Worm (Caenorhabditis elegans) whole organism, L4 larva: ENCODE measurements around the gene F37C4.6.
"Not testable (repeated sequence)": the region's sequence is repeated elsewhere in the genome, so short reads cannot be mapped to it uniquely, and the experiment has no call there.

Experiments
- F37D6.2 ChIP-seq: sonication (generic microtip); optimal IDR thresholded peaks from 2 replicates; lab custom pipeline; 2016; ENCODE audit warnings: mild to moderate bottlenecking, missing genetic modification characterization, missing compliant biosample characterization
- F44E2.7 ChIP-seq: fragments of 200-800 bp; sonication (Bioruptor generic); IDR thresholded peaks from 2 replicates; pipeline ENCODE4 v2.1.2; 2022; ENCODE audit warnings: missing genetic modification characterization, missing compliant biosample characterization
- R02D3.7 ChIP-seq: fragments of 150-350 bp; sonication (generic microtip); optimal IDR thresholded peaks from 3 replicates; lab custom pipeline; 2014; ENCODE audit warnings: missing biosample characterization, missing genetic modification characterization
- Y105C5A.15 ChIP-seq: fragments of 200-800 bp; sonication (Bioruptor generic); IDR thresholded peaks from 2 replicates; pipeline ENCODE4 v1.3.6; 2022; ENCODE audit warnings: missing genetic modification characterization, missing compliant biosample characterization
- Y48G9A.11 ChIP-seq: fragments of 200-800 bp; sonication (Bioruptor generic); IDR thresholded peaks from 2 replicates; pipeline ENCODE4 v1.3.6; 2022; ENCODE audit warnings: missing genetic modification reagents, missing genetic modification characterization, missing compliant biosample characterization
- Y5F2A.4 ChIP-seq: fragments of 200-800 bp; sonication (Bioruptor generic); optimal IDR thresholded peaks from 2 replicates; lab custom pipeline; 2018; ENCODE audit warnings: mild to moderate bottlenecking, missing genetic modification characterization, missing compliant biosample characterization
- Y75B8A.6 ChIP-seq: fragments of 200-800 bp; sonication (Bioruptor generic); IDR thresholded peaks from 2 replicates; pipeline ENCODE4 v1.3.6; 2022; ENCODE audit warnings: missing genetic modification reagents, missing genetic modification characterization, missing compliant biosample characterization
- ceh-32 ChIP-seq: sonication (generic microtip); optimal IDR thresholded peaks from 2 replicates; lab custom pipeline; 2016; ENCODE audit warnings: mild to moderate bottlenecking, missing genetic modification characterization, missing compliant biosample characterization; ENCODE audit not compliant: poor library complexity
- cey-2 ChIP-seq: sonication (generic microtip); optimal IDR thresholded peaks from 3 replicates; lab custom pipeline; 2017; ENCODE audit warnings: missing genetic modification characterization, mild to moderate bottlenecking, missing compliant biosample characterization, antibody characterized with exemption, borderline replicate concordance; ENCODE audit not compliant: insufficient read depth
- daf-8 ChIP-seq: fragments of 200-800 bp; sonication (Bioruptor generic); IDR thresholded peaks from 2 replicates; pipeline ENCODE4 v1.3.6; 2022; ENCODE audit warnings: missing genetic modification characterization, missing compliant biosample characterization
- duxl-1 ChIP-seq: sonication (generic microtip); optimal IDR thresholded peaks from 2 replicates; lab custom pipeline; 2016; ENCODE audit warnings: mild to moderate bottlenecking, missing genetic modification characterization, moderate library complexity, missing compliant biosample characterization; ENCODE audit not compliant: poor library complexity
- dve-1 ChIP-seq: sonication (generic microtip); optimal IDR thresholded peaks from 2 replicates; lab custom pipeline; 2017; ENCODE audit warnings: antibody characterized with exemption, mild to moderate bottlenecking, missing genetic modification characterization, missing compliant biosample characterization; ENCODE audit not compliant: insufficient read depth
- fos-1 ChIP-seq: fragments of 150-350 bp; optimal IDR thresholded peaks from 2 replicates; lab custom pipeline; 2014; ENCODE audit warnings: missing biosample characterization, missing genetic modification characterization
- hlh-11 ChIP-seq: fragments of 200-800 bp; sonication (Bioruptor generic); optimal IDR thresholded peaks from 2 replicates; lab custom pipeline; 2018; ENCODE audit warnings: mild to moderate bottlenecking, missing genetic modification characterization, missing compliant biosample characterization
- hmg-1.1 ChIP-seq: fragments of 200-800 bp; sonication (Bioruptor generic); IDR thresholded peaks from 2 replicates; pipeline ENCODE4 v1.3.6; 2022; ENCODE audit warnings: missing genetic modification reagents, missing genetic modification characterization, missing compliant biosample characterization
- jun-1 ChIP-seq: fragments of 150-350 bp; optimal IDR thresholded peaks from 2 replicates; lab custom pipeline; 2014; ENCODE audit warnings: missing biosample characterization, missing genetic modification reagents, missing genetic modification characterization
- lin-1 ChIP-seq: fragments of 200-800 bp; sonication (Bioruptor generic); IDR thresholded peaks from 2 replicates; pipeline ENCODE4 v1.3.6; 2022; ENCODE audit warnings: missing genetic modification reagents, missing genetic modification characterization, missing compliant biosample characterization
- lin-13 ChIP-seq: fragments of 150-350 bp; optimal IDR thresholded peaks from 2 replicates; lab custom pipeline; 2014; ENCODE audit warnings: missing biosample characterization, missing genetic modification reagents, missing genetic modification characterization
- lin-38 ChIP-seq: fragments of 200-800 bp; sonication (Bioruptor generic); IDR thresholded peaks from 2 replicates; pipeline ENCODE4 v1.3.6; 2022; ENCODE audit warnings: missing genetic modification reagents, missing genetic modification characterization, missing compliant biosample characterization
- lin-39 ChIP-seq: fragments of 150-350 bp; optimal IDR thresholded peaks from 2 replicates; lab custom pipeline; 2014; ENCODE audit warnings: missing biosample characterization, missing genetic modification reagents, missing genetic modification characterization
- madf-5 ChIP-seq, 2 experiments: fragments of 200-800 bp; sonication (Bioruptor generic); IDR thresholded peaks; 2 replicates each; pipeline ENCODE4 v1.3.6; 2022; ENCODE audit warnings: missing compliant biosample characterization in 2 of 2, missing genetic modification characterization in 2 of 2
- mdl-1 ChIP-seq, 2 experiments: fragments of 150-350 bp in 1 of 2; sonication (generic microtip) in 1 of 2; optimal IDR thresholded peaks; 2 replicates each; lab custom pipeline; 2014 to 2017; ENCODE audit warnings: missing biosample characterization in 2 of 2, missing genetic modification characterization in 2 of 2
- mdt-29 ChIP-seq: fragments of 200-800 bp; sonication (Bioruptor generic); IDR thresholded peaks from 2 replicates; pipeline ENCODE4 v1.3.6; 2022; ENCODE audit warnings: missing genetic modification reagents, missing genetic modification characterization, missing compliant biosample characterization
- mep-1 ChIP-seq: fragments of 150-350 bp; sonication (generic microtip); optimal IDR thresholded peaks from 3 replicates; lab custom pipeline; 2014; ENCODE audit warnings: missing biosample characterization, missing genetic modification characterization
- mxl-2 ChIP-seq: fragments of 200-800 bp; sonication (Bioruptor generic); conservative IDR thresholded peaks from 2 replicates; pipeline ENCODE4 v1.3.6; 2022; ENCODE audit warnings: missing genetic modification reagents, missing genetic modification characterization, missing compliant biosample characterization
- nhr-11 ChIP-seq: fragments of 150-350 bp; optimal IDR thresholded peaks from 2 replicates; lab custom pipeline; 2014; ENCODE audit warnings: missing biosample characterization, missing genetic modification characterization
- nhr-25 ChIP-seq: sonication (generic microtip); optimal IDR thresholded peaks from 2 replicates; lab custom pipeline; 2017; ENCODE audit warnings: missing genetic modification characterization, mild to moderate bottlenecking, missing compliant biosample characterization, antibody characterized with exemption, moderate library complexity, borderline replicate concordance; ENCODE audit not compliant: insufficient read depth
- nhr-41 ChIP-seq: fragments of 200-800 bp; sonication (Bioruptor generic); IDR thresholded peaks from 2 replicates; pipeline ENCODE4 v1.3.6; 2022; ENCODE audit warnings: missing genetic modification reagents, missing genetic modification characterization, missing compliant biosample characterization
- nhr-6 ChIP-seq: fragments of 150-350 bp; optimal IDR thresholded peaks from 2 replicates; lab custom pipeline; 2014; ENCODE audit warnings: missing biosample characterization, missing genetic modification characterization
- pqm-1 ChIP-seq: sonication (generic microtip); optimal IDR thresholded peaks from 2 replicates; lab custom pipeline; 2017; ENCODE audit warnings: missing biosample characterization, missing genetic modification characterization
- saeg-2 ChIP-seq: fragments of 200-800 bp; sonication (Bioruptor generic); IDR thresholded peaks from 2 replicates; pipeline ENCODE4 v1.3.6; 2022; ENCODE audit warnings: missing genetic modification reagents, missing genetic modification characterization, missing compliant biosample characterization
- unc-39 ChIP-seq: sonication (generic microtip); optimal IDR thresholded peaks from 2 replicates; lab custom pipeline; 2017; ENCODE audit warnings: missing biosample characterization, missing genetic modification characterization
- unc-62 ChIP-seq, 3 experiments: fragments of 150-350 bp in 1 of 3; sonication (generic microtip); optimal IDR thresholded peaks in 2 of 3; peaks in 1 of 3; 1 replicate in 1 of 3; 2 replicates in 2 of 3; lab custom pipeline; 2014 to 2017; ENCODE audit warnings: missing biosample characterization in 3 of 3, missing genetic modification characterization in 3 of 3, missing genetic modification reagents in 3 of 3, missing genotype in 1 of 3
- ztf-7 ChIP-seq: fragments of 150-350 bp; optimal IDR thresholded peaks from 2 replicates; lab custom pipeline; 2014; ENCODE audit warnings: missing biosample characterization, missing genetic modification characterization

Gene F37C4.6

DNA sequence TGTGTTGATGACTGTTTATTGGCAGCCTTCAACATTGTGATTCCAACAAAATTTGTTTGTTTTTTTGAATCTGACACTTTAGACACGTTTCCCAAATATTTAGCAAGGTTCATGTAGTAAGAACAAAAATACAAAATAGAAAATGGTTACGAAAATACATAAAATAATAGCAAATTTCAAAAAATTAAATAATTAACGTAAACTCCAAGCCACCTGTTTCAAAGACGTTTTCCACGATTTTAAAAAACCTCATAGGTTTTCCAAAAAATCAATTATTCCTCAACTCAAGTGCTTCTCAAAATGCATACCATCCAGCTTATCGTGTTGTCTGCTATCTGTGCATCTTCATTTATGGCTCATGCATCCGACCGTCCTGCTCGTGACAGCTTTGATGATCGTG, 39.3 kb upstream of the F37C4.6 start, which contains the start of gene F56D6.14:
TSS of gene F56D6.14 (plus strand) at position 301 of the 400 bp plus-strand sequence.
- TF ChIP-seq saeg-2 (GFP tag; lab: Robert Waterston, UW), result no peak
- no peak for TF ChIP-seq lin-1 (GFP tag; lab: Robert Waterston, UW)
- peak in 1 of 2 experiments; percentile 73 for TF ChIP-seq unc-62 (GFP tag; optimal IDR thresholded peaks at IDR 0.05 in 1 of 2; lab: Kevin White, UChicago)
- TF ChIP-seq unc-62 (tag; optimal IDR thresholded peaks at IDR 0.05; lab: Kevin White, UChicago), result no peak
- no peak for TF ChIP-seq Y105C5A.15 (GFP tag; lab: Robert Waterston, UW)
- TF ChIP-seq duxl-1 (tag; lab: Kevin White, UChicago), result no peak
- TF ChIP-seq nhr-41 (GFP tag; lab: Robert Waterston, UW), result no peak

DNA sequence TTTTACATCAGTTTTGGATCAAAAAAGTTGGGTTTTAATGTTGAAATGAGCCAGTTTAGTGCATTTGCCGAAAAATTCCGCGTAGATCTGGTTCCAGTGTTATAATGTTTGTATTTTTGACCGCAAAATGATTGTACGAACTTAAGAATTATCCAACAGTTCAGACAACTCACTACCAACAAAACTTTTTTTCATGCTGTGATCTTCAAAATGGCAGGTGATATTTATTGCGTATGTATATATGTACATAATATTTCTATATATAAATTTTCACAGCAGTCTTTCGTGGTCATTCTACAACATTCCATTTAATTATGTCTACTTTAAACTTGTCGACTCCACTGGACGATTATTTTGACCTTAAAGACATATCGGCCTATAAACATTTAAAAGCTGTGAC, 37.2 kb upstream of the F37C4.6 start, which contains the start of gene srz-20:
TSS of gene srz-20 (plus strand) at position 301 of the 400 bp plus-strand sequence.
- TF ChIP-seq ztf-7 (tag; lab: Kevin White, UChicago) (no peak), unc-39 (no peak), ceh-32 (tag; lab: Kevin White, UChicago) (no peak), R02D3.7 (tag; lab: Kevin White, UChicago) (no peak), F44E2.7 (GFP tag; lab: Robert Waterston, UW) (no peak), jun-1 (tag; lab: Kevin White, UChicago) (no peak), mdl-1 (tag; optimal IDR thresholded peaks at IDR 0.05; lab: Kevin White, UChicago) (no peak), lin-1 (GFP tag; lab: Robert Waterston, UW) (no peak)

DNA sequence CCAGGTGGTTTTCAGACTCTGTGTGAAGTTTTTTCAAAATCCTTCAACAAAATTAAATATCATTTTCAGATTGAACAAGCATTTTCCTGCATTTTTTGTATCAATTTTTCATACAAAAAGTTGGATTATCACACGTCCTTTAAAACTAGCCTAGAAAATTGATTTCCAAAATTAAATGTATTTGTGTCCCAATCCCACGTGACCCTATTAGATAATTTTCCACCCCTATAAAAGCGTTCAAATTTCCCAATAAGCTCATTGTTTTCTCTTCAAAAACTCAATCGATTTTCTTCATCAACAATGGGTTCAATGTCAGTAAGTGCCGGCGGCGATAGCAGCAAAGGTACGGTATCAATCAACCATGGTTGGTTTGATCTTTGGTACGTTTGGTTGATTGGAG, 36.3 kb upstream of the F37C4.6 start, which contains the start of gene F56D6.19:
TSS of gene F56D6.19 (plus strand) at position 301 of the 400 bp plus-strand sequence.
- no peak for TF ChIP-seq dve-1 (tag; lab: Kevin White, UChicago)
- TF ChIP-seq, all 104 proteins: peak for 0

DNA sequence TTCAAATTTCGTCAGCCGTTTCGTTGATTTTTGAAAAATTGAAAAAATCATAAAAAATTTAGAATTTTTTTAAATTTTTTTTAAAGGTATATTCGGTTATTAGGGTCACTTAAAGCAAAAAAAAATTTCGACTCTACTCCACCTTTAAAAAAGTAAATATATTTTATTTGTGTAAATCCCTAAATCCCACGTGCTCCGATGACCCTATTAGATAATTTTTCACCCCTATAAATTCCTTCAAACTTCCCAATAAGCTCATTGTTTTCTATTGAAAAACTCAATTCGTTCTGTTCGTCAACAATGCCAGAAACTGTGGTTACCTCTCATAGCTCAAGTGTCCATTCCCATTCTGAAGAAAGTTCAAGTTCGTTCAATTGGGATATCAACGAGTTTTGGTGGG, 34.5 kb upstream of the F37C4.6 start, which contains the start of gene F56D6.20:
TSS of gene F56D6.20 (plus strand) at position 301 of the 400 bp plus-strand sequence.
- TF ChIP-seq Y48G9A.11 (GFP tag; lab: Robert Waterston, UW) (no peak), mxl-2 (GFP tag; lab: Robert Waterston, UW) (no peak), nhr-11 (tag; lab: Kevin White, UChicago) (no peak), lin-13 (GFP tag; lab: Kevin White, UChicago) (no peak), lin-38 (no peak), hlh-11 (no peak), nhr-25 (tag; lab: Kevin White, UChicago) (no peak), F37D6.2 (tag; lab: Kevin White, UChicago) (no peak), nhr-6 (tag; lab: Kevin White, UChicago) (no peak), daf-8 (no peak), hmg-1.1 (no peak), fos-1 (tag; lab: Kevin White, UChicago) (no peak), mdt-29 (GFP tag; lab: Robert Waterston, UW) (no peak), madf-5 (GFP tag; IDR thresholded peaks at IDR 0.05; lab: Robert Waterston, UW) (no peak)

DNA sequence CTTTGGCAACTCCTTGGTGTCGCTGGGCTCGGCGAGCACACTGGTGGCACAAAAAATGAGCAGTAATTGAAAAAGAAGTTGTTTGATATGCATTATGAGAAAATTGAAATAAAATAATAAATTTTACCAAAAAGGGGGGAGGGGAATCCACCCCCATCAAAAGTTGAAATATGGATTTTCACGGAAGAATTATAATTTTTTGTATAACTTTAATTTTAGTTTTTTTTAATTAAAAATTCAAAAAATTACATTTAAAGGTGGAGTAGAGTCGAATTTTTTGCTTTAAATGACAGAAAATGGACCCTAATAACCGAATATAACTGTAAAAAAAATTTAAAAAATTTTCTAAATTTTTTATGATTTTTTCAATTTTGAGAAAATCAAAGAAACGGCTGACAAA, 33.7 kb upstream of the F37C4.6 start, which contains the start of gene F56D6.18:
TSS of gene F56D6.18 (minus strand) at position 101 of the 400 bp plus-strand sequence.
- TF ChIP-seq lin-39 (tag; lab: Kevin White, UChicago); pqm-1 (tag; lab: Kevin White, UChicago); saeg-2 (GFP tag; lab: Robert Waterston, UW): not testable (repeated sequence)

DNA sequence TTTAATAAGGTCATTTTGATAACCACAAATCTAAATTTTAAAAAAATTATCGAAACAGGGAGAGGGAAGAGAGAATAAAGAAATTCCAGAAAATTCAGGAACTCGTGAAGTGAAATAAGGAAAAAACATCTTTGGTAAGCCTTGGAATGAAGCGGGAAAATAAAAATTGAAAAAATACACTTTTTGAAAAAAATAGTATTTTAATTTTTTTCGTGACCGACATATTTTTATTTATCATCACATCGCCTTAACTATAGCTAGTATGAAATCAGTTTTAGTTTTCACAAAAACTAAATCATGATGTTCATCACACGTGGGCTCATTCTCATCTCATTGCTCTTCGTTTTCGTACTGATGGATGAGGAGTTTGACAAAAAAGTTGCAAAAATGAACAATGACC, 31.0 kb upstream of the F37C4.6 start, which contains the start of gene F56D6.13:
TSS of gene F56D6.13 (plus strand) at position 301 of the 400 bp plus-strand sequence.
- TF ChIP-seq mep-1 (tag; lab: Kevin White, UChicago) (no peak), cey-2 (tag; lab: Kevin White, UChicago) (no peak), lin-38 (no peak), Y5F2A.4 (GFP tag; lab: Kevin White, UChicago) (no peak), Y75B8A.6 (GFP tag; lab: Robert Waterston, UW) (no peak)
